Fruit fly (Drosophila melanogaster) whole organism, embryonic: ENCODE results near the gene Lrrk.

Experiments
- Blimp-1 ChIP-seq: fragments of 200-800 bp; sonication (Bioruptor generic); optimal IDR thresholded peaks from 3 replicates; lab custom pipeline; 2018; ENCODE audit warnings: missing biosample characterization, missing genetic modification characterization, mild to moderate bottlenecking, moderate library complexity, missing genetic modification reagents
- CG10565 ChIP-seq: fragments of 200-800 bp; sonication (Bioruptor generic); optimal IDR thresholded peaks from 3 replicates; lab custom pipeline; 2016; ENCODE audit warnings: missing biosample characterization, mild to moderate bottlenecking, missing genetic modification characterization
- CG1233 ChIP-seq: fragments of 200-800 bp; sonication (Bioruptor generic); optimal IDR thresholded peaks from 4 replicates; lab custom pipeline; 2018; ENCODE audit warnings: missing biosample characterization, mild to moderate bottlenecking, missing genetic modification characterization
- CG12942 ChIP-seq: fragments of 200-800 bp; sonication (Bioruptor generic); optimal IDR thresholded peaks from 3 replicates; lab custom pipeline; 2016; ENCODE audit warnings: missing biosample characterization, missing genetic modification characterization
- CG17802 ChIP-seq: fragments of 200-800 bp; sonication (Bioruptor generic); optimal IDR thresholded peaks from 2 replicates; lab custom pipeline; 2018; ENCODE audit warnings: missing biosample characterization, mild to moderate bottlenecking, missing genetic modification characterization, moderate library complexity
- CG3065 ChIP-seq: fragments of 200-800 bp; sonication (Bioruptor generic); optimal IDR thresholded peaks from 2 replicates; lab custom pipeline; 2016; ENCODE audit warnings: missing biosample characterization, missing genetic modification characterization
- CG31365 ChIP-seq: fragments of 200-800 bp; sonication (Bioruptor generic); optimal IDR thresholded peaks from 2 replicates; lab custom pipeline; 2018; ENCODE audit warnings: missing biosample characterization, mild to moderate bottlenecking, missing genetic modification characterization
- CG3163 ChIP-seq: fragments of 200-800 bp; sonication (Bioruptor generic); optimal IDR thresholded peaks from 3 replicates; lab custom pipeline; 2016; ENCODE audit warnings: missing biosample characterization, missing genetic modification characterization
- CG33213 ChIP-seq: fragments of 200-800 bp; sonication (Bioruptor generic); optimal IDR thresholded peaks from 3 replicates; lab custom pipeline; 2016; ENCODE audit warnings: missing biosample characterization, missing genetic modification characterization
- CG3407 ChIP-seq: fragments of 200-800 bp; sonication (Bioruptor generic); optimal IDR thresholded peaks from 2 replicates; lab custom pipeline; 2018; ENCODE audit warnings: missing biosample characterization, mild to moderate bottlenecking, missing genetic modification characterization
- CG34376 ChIP-seq: fragments of 200-800 bp; sonication (Bioruptor generic); optimal IDR thresholded peaks from 2 replicates; lab custom pipeline; 2018; ENCODE audit warnings: missing biosample characterization, mild to moderate bottlenecking, missing genetic modification characterization
- CG5180 ChIP-seq: fragments of 200-800 bp; sonication (Bioruptor generic); optimal IDR thresholded peaks from 3 replicates; lab custom pipeline; 2017; ENCODE audit warnings: missing biosample characterization, missing genetic modification characterization, mild to moderate bottlenecking, moderate library complexity, missing genetic modification reagents
- CG6272 ChIP-seq: fragments of 200-800 bp; sonication (Bioruptor generic); IDR thresholded peaks from 2 replicates; pipeline ENCODE4 v1.3.6; 2022; ENCODE audit warnings: missing biosample characterization, missing genetic modification characterization
- CG7928 ChIP-seq: fragments of 200-800 bp; sonication (Bioruptor generic); optimal IDR thresholded peaks from 2 replicates; lab custom pipeline; 2017; ENCODE audit warnings: missing biosample characterization, mild to moderate bottlenecking, missing genetic modification characterization
- Deaf1 ChIP-seq: fragments of 200-800 bp; optimal IDR thresholded peaks from 3 replicates; lab custom pipeline; 2019; ENCODE audit warnings: missing biosample characterization, mild to moderate bottlenecking, missing genetic modification characterization, moderate library complexity
- Dip2 ChIP-seq: fragments of 200-800 bp; sonication (Bioruptor generic); IDR thresholded peaks from 2 replicates; pipeline ENCODE4 v1.3.6; 2022; ENCODE audit warnings: missing biosample characterization, missing genetic modification characterization
- Doc3 ChIP-seq: fragments of 200-800 bp; sonication (Bioruptor generic); IDR thresholded peaks from 3 replicates; pipeline ENCODE4 v1.3.6; 2022; ENCODE audit warnings: missing biosample characterization, missing genetic modification characterization; ENCODE audit not compliant: partially characterized antibody
- Fer1 ChIP-seq: fragments of 200-800 bp; sonication (Bioruptor generic); optimal IDR thresholded peaks from 2 replicates; lab custom pipeline; 2017; ENCODE audit warnings: missing biosample characterization, mild to moderate bottlenecking, missing genetic modification characterization
- Fer2 ChIP-seq: fragments of 200-800 bp; sonication (Bioruptor generic); optimal IDR thresholded peaks from 2 replicates; lab custom pipeline; 2018; ENCODE audit warnings: missing biosample characterization, mild to moderate bottlenecking, missing genetic modification characterization, moderate library complexity
- H2.0 ChIP-seq: fragments of 200-800 bp; sonication (Bioruptor generic); IDR thresholded peaks from 2 replicates; pipeline ENCODE4 v1.3.6; 2022; ENCODE audit warnings: missing biosample characterization, missing genetic modification characterization
- HHEX ChIP-seq: fragments of 200-800 bp; sonication (Bioruptor generic); optimal IDR thresholded peaks from 3 replicates; lab custom pipeline; 2017; ENCODE audit warnings: missing biosample characterization, mild to moderate bottlenecking, missing genetic modification characterization, missing genetic modification reagents
- HLH54F ChIP-seq: fragments of 200-800 bp; sonication (Bioruptor generic); optimal IDR thresholded peaks from 3 replicates; lab custom pipeline; 2016; ENCODE audit warnings: missing biosample characterization, missing genetic modification characterization
- Hsf ChIP-seq: fragments of 200-800 bp; sonication (Bioruptor generic); optimal IDR thresholded peaks from 3 replicates; lab custom pipeline; 2016; ENCODE audit warnings: missing biosample characterization, missing genetic modification characterization
- MTF-1 ChIP-seq: fragments of 200-800 bp; sonication (Bioruptor generic); optimal IDR thresholded peaks from 2 replicates; lab custom pipeline; 2018; ENCODE audit warnings: missing biosample characterization, mild to moderate bottlenecking, missing genetic modification characterization, borderline replicate concordance
- Med ChIP-seq: fragments of 200-800 bp; sonication (Bioruptor generic); peaks from one replicate; lab custom pipeline; 2016; ENCODE audit warnings: missing biosample characterization, missing genetic modification characterization, mild to moderate bottlenecking, inconsistent platforms, moderate library complexity
- NC2α ChIP-seq: fragments of 200-800 bp; sonication (Bioruptor generic); optimal IDR thresholded peaks from 2 replicates; lab custom pipeline; 2016; ENCODE audit warnings: missing biosample characterization, missing genetic modification characterization
- NC2β ChIP-seq: fragments of 200-800 bp; sonication (Bioruptor generic); optimal IDR thresholded peaks from 2 replicates; lab custom pipeline; 2016; ENCODE audit warnings: missing biosample characterization, missing genetic modification characterization
- Spps ChIP-seq: fragments of 200-800 bp; sonication (Bioruptor generic); optimal IDR thresholded peaks from 2 replicates; lab custom pipeline; 2018; ENCODE audit warnings: missing biosample characterization, mild to moderate bottlenecking, missing genetic modification characterization
- ase ChIP-seq: fragments of 200-800 bp; sonication (Bioruptor generic); IDR thresholded peaks from 3 replicates; pipeline ENCODE4 v1.3.6; 2022; ENCODE audit warnings: missing biosample characterization, missing genetic modification characterization
- az2 ChIP-seq: fragments of 200-800 bp; sonication (Bioruptor generic); optimal IDR thresholded peaks from 3 replicates; lab custom pipeline; 2016; ENCODE audit warnings: missing biosample characterization, missing genetic modification characterization
- bsh ChIP-seq, 2 experiments: fragments of 200-800 bp; sonication (Bioruptor generic); optimal IDR thresholded peaks; 2 replicates each; lab custom pipeline; 2017 to 2018; ENCODE audit warnings: mild to moderate bottlenecking in 2 of 2, missing biosample characterization in 2 of 2, missing genetic modification characterization in 2 of 2, moderate library complexity in 1 of 2
- croc ChIP-seq: fragments of 200-800 bp; sonication (Bioruptor generic); conservative IDR thresholded peaks from 3 replicates; pipeline ENCODE4 v1.3.6; 2022; ENCODE audit warnings: missing biosample characterization, missing genetic modification characterization
- disco-r ChIP-seq: fragments of 200-800 bp; sonication (Bioruptor generic); optimal IDR thresholded peaks from 2 replicates; lab custom pipeline; 2016; ENCODE audit warnings: missing biosample characterization, missing genetic modification characterization
- eve ChIP-seq, 2 experiments: fragments of >200 bp; optimal IDR thresholded peaks; 2 replicates each; lab custom pipeline; 2017; ENCODE audit warnings: missing biosample characterization in 2 of 2, missing genetic modification characterization in 2 of 2
- fd96Cb ChIP-seq: fragments of 200-800 bp; sonication (Bioruptor generic); optimal IDR thresholded peaks from 2 replicates; lab custom pipeline; 2018; ENCODE audit warnings: missing biosample characterization, mild to moderate bottlenecking, missing genetic modification characterization, moderate library complexity
- gro ChIP-seq: fragments of 200-800 bp; sonication (Bioruptor generic); optimal IDR thresholded peaks from 2 replicates; lab custom pipeline; 2016; ENCODE audit warnings: missing biosample characterization, missing genetic modification characterization
- hbn ChIP-seq: fragments of 200-800 bp; sonication (Bioruptor generic); IDR thresholded peaks from 2 replicates; pipeline ENCODE4 v1.3.6; 2022; ENCODE audit warnings: missing biosample characterization, missing genetic modification characterization; ENCODE audit not compliant: partially characterized antibody
- hth ChIP-seq: fragments of >200 bp; optimal IDR thresholded peaks from 2 replicates; lab custom pipeline; 2017; ENCODE audit warnings: inconsistent platforms
- jing ChIP-seq: fragments of 200-800 bp; sonication (Bioruptor generic); optimal IDR thresholded peaks from 2 replicates; lab custom pipeline; 2018; ENCODE audit warnings: missing biosample characterization, mild to moderate bottlenecking, missing genetic modification characterization
- luna ChIP-seq: fragments of 200-800 bp; sonication (Bioruptor generic); optimal IDR thresholded peaks from 2 replicates; lab custom pipeline; 2016; ENCODE audit warnings: missing biosample characterization, missing genetic modification characterization
- mam ChIP-seq: fragments of 200-800 bp; sonication (Bioruptor generic); optimal IDR thresholded peaks from 3 replicates; lab custom pipeline; 2016; ENCODE audit warnings: missing biosample characterization, missing genetic modification characterization
- pb ChIP-seq: fragments of 200-800 bp; sonication (Bioruptor generic); optimal IDR thresholded peaks from 3 replicates; lab custom pipeline; 2016; ENCODE audit warnings: missing biosample characterization, missing genetic modification characterization
- pfk ChIP-seq: fragments of 200-800 bp; sonication (Bioruptor generic); optimal IDR thresholded peaks from 2 replicates; lab custom pipeline; 2018; ENCODE audit warnings: missing biosample characterization, mild to moderate bottlenecking, missing genetic modification characterization, moderate library complexity
- rib ChIP-seq: fragments of 200-800 bp; sonication (Bioruptor generic); IDR thresholded peaks from 2 replicates; pipeline ENCODE4 v1.3.6; 2022; ENCODE audit warnings: missing biosample characterization, missing genetic modification characterization
- scrt ChIP-seq: fragments of 200-800 bp; sonication (Bioruptor generic); optimal IDR thresholded peaks from 2 replicates; lab custom pipeline; 2018; ENCODE audit warnings: missing biosample characterization, mild to moderate bottlenecking, missing genetic modification characterization, moderate library complexity
- sd ChIP-seq: fragments of 200-800 bp; sonication (Bioruptor generic); optimal IDR thresholded peaks from 3 replicates; lab custom pipeline; 2018; ENCODE audit warnings: missing biosample characterization, mild to moderate bottlenecking, missing genetic modification characterization, moderate library complexity
- tin ChIP-seq: fragments of 200-800 bp; sonication (Bioruptor generic); optimal IDR thresholded peaks from 3 replicates; lab custom pipeline; 2016; ENCODE audit warnings: missing biosample characterization, missing genetic modification characterization
- vnd ChIP-seq: fragments of 200-800 bp; sonication (Bioruptor generic); IDR thresholded peaks from 3 replicates; pipeline ENCODE4 v1.3.6; 2022; ENCODE audit warnings: missing biosample characterization, missing genetic modification characterization; ENCODE audit not compliant: partially characterized antibody

Lrrk gene

DNA sequence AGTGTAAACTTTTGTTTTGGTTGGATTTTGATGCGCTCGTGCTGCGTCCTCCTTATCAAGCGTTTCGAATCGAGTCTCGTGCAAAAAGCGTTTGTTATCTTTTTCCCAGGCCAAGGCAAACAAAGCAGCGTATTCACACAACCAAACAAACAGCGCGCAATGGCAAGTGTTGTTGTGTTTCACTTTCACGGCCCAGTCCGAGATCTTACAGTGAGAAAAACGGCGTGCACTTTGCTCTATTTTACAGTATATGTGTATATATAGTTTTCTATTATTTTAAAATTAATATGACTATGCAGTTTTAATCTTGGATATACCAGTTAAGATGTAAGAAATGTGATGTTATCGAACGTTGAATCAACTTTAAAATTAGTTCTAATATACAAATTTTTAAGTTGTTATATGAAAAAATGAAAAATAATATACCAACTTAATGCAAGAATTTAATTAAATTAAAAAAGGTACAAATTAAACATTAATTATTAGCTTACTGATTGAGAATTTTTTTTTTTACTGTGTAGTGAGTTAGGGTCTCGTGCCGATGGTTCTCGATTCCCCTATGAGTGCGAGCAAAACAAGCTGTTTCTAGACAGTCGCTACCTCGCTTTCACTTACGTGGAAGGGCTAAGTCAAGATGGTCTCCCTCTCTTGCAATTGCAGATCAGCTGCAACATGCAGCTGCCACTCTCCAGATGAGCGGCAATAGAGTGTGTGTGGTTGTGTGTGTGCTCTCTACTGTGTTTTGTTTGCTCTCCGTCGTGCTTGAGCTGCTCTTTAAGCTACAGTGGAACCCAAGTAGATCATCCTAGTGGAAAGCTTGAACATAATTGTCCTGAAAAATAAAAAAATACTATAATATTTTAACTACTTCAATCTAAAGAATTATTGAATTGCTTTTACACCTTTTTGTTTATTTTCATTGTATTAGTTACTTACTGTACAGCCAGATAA is 40.8 kb upstream of the Lrrk start (continued):
- peak; percentile 77 for TF ChIP-seq CG5180 (GFP tag; lab: Kevin White, UChicago)
- TF ChIP-seq NC2β = no peak
- peak; percentile 10 for TF ChIP-seq CG10565 (GFP tag; lab: Kevin White, UChicago)
- no peak for TF ChIP-seq eve (GFP tag; optimal IDR thresholded peaks at IDR 0.05; lab: Kevin White, UChicago)
- TF ChIP-seq CG12942 (GFP tag; lab: Kevin White, UChicago) = peak; percentile 62
- TF ChIP-seq CG1233 (GFP tag; lab: Kevin White, UChicago) = peak; percentile 86
- TF ChIP-seq ase (GFP tag; lab: Robert Waterston, UW) = peak; percentile 58; the same call in 2 of the 3 replicates
- TF ChIP-seq Med = peak; percentile 63
- peak; percentile 85 for TF ChIP-seq tin
- peak; percentile 45 for TF ChIP-seq CG3065 (GFP tag; lab: Kevin White, UChicago)
- peak; percentile 11 for TF ChIP-seq jing
- peak; percentile 58 for TF ChIP-seq Fer2 (tag; lab: Kevin White, UChicago)
- no peak for TF ChIP-seq CG3163
- no peak for TF ChIP-seq vnd (GFP tag; lab: Robert Waterston, UW)
- peak; percentile 95 for TF ChIP-seq Spps (tag; lab: Kevin White, UChicago)
- TF ChIP-seq bsh (GFP tag; optimal IDR thresholded peaks at IDR 0.05; lab: Kevin White, UChicago) = peak; percentile 79 to 95
- TF ChIP-seq H2.0 (GFP tag; lab: Robert Waterston, UW) = peak; percentile 54
- TF ChIP-seq Dip2 (GFP tag; lab: Robert Waterston, UW) = no peak
- TF ChIP-seq Deaf1 = peak; percentile 75
- TF ChIP-seq croc (GFP tag; lab: Robert Waterston, UW) = peak; percentile 92
- TF ChIP-seq CG7928 (GFP tag; lab: Kevin White, UChicago) = no peak
- TF ChIP-seq HHEX = peak; percentile 80
- TF ChIP-seq az2 (GFP tag; lab: Kevin White, UChicago) = peak; percentile 84
- no peak for TF ChIP-seq pb (GFP tag; lab: Kevin White, UChicago)
- TF ChIP-seq CG34376 (GFP tag; lab: Kevin White, UChicago) = peak; percentile 36
- TF ChIP-seq CG3407 (GFP tag; lab: Kevin White, UChicago) = peak; percentile 88
- TF ChIP-seq NC2α = no peak
- no peak for TF ChIP-seq Doc3
- TF ChIP-seq CG6272 (GFP tag; lab: Robert Waterston, UW) = peak; percentile 63
- peak; percentile 45 for TF ChIP-seq MTF-1 (GFP tag; lab: Kevin White, UChicago)
- TF ChIP-seq gro = no peak
- TF ChIP-seq pfk = peak; percentile 13
- peak; percentile 25 for TF ChIP-seq Hsf
- TF ChIP-seq sd (tag; lab: Kevin White, UChicago) = peak; percentile 59
- peak; percentile 47 for TF ChIP-seq CG17802 (tag; lab: Kevin White, UChicago)
- TF ChIP-seq scrt = peak; percentile 75
- no peak for TF ChIP-seq mam
- no peak for TF ChIP-seq hbn (GFP tag; lab: Robert Waterston, UW)
- TF ChIP-seq HLH54F = no peak
- no peak for TF ChIP-seq CG31365
- TF ChIP-seq Fer1 (GFP tag; lab: Kevin White, UChicago) = peak; percentile 85
- peak; percentile 38; the same call in 1 of the 2 replicates for TF ChIP-seq rib (GFP tag; lab: Robert Waterston, UW)
- peak; percentile 97 for TF ChIP-seq Blimp-1 (GFP tag; lab: Kevin White, UChicago)
- no peak for TF ChIP-seq hth (lab: Kevin White, UChicago)
- TF ChIP-seq disco-r (GFP tag; lab: Kevin White, UChicago) = no peak
- peak; percentile 96 for TF ChIP-seq fd96Cb (tag; lab: Kevin White, UChicago)
- peak; percentile 25 for TF ChIP-seq CG33213 (GFP tag; lab: Kevin White, UChicago)
- TF ChIP-seq luna (GFP tag; lab: Kevin White, UChicago) = no peak
